Worm (Caenorhabditis elegans): Measurements from ENCODE around the gene mdt-27.

mdt-27 gene

DNA sequence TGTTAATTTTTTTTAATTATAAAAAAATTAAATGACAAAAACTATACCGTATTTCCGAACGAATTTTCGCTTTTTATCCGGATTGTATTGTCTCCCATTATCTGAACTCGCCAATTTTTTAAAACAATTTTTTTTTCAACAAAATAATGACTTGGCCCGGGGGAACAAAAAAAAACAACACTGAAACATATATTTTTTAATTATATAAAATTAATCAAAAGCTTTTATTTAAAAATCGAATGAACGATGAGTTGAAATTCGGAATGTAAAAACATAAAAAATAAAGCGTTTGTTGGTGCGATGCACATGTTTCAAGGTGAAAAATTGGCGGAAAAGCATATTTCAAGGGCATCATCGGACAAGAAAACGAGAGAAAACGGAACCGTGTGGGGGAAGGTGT is at the start of gene mdt-27:
TSS of gene mdt-27 (minus strand) at position 101 of the 400 bp plus-strand sequence.
- TF ChIP-seq ztf-4 (tag; optimal IDR thresholded peaks at IDR 0.05) = no peak
- TF ChIP-seq lir-3 (tag; optimal IDR thresholded peaks at IDR 0.05; ENCODE audit: poor library complexity) = no peak
- no peak for TF ChIP-seq unc-30 (tag; optimal IDR thresholded peaks at IDR 0.05)

- no peak for TF ChIP-seq sptf-1 (tag; optimal IDR thresholded peaks at IDR 0.05)
- TF ChIP-seq elt-2 (tag; optimal IDR thresholded peaks at IDR 0.05) = peak; percentile 10
- TF ChIP-seq nhr-20 (tag; optimal IDR thresholded peaks at IDR 0.05) = peak; percentile 13
These were observed 49.3 kb upstream of the mdt-27 start for ce11 chrV:9262708-9263107.

ce11 chrV:9261492-9261891 is 48.0 kb upstream of the mdt-27 start, which contains the start of gene nhr-36:
Gene nhr-36 (minus strand): TSS chrV:9261592.
- peak; percentile 24 for TF ChIP-seq fkh-8 (tag; optimal IDR thresholded peaks at IDR 0.05)
- TF ChIP-seq nhr-71 (tag; optimal IDR thresholded peaks at IDR 0.05) = peak; percentile 36
- peak; percentile 32 for TF ChIP-seq nhr-47 (tag; optimal IDR thresholded peaks at IDR 0.05)
- no peak for TF ChIP-seq nhr-19 (GFP tag; conservative IDR thresholded peaks at IDR 0.05)

DNA sequence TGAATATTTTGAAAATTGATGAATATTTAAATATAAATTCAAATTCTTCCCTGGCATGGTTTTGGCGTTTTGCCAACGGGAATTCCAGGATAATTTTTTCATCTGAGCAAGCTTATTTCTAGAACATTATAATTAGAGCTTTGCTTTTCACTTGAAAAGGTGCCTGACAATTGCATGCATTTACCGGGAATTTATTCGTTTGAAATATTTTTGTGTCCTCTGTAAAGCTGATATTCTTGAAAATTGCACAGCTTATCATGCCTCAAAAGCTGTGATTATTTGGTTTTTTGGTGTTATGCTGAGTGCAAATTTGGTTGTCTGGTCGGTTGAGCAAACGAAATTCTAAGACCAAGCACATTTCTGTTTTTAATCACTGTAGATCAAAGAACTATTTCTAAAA is 47.0 kb upstream of the mdt-27 start:
- TF ChIP-seq nhr-90 (tag; optimal IDR thresholded peaks at IDR 0.05; ENCODE audit: poor library complexity) = no peak
- TF ChIP-seq swsn-7 (tag; optimal IDR thresholded peaks at IDR 0.05) = peak; percentile 12
- no peak for TF ChIP-seq lin-35 (GFP tag; optimal IDR thresholded peaks at IDR 0.05)
- TF ChIP-seq Y116A8C.19 (tag; optimal IDR thresholded peaks at IDR 0.05; ENCODE audit: borderline replicate concordance) = no peak
- TF ChIP-seq nhr-71 (tag; optimal IDR thresholded peaks at IDR 0.05) = peak; percentile 80
- TF ChIP-seq fkh-8 (tag; optimal IDR thresholded peaks at IDR 0.05) = peak; percentile 84
- TF ChIP-seq dsc-1 (tag; optimal IDR thresholded peaks at IDR 0.05) = peak; percentile 73
- no peak for TF ChIP-seq nhr-84 (tag; optimal IDR thresholded peaks at IDR 0.05)
- TF ChIP-seq unc-98 (GFP tag; IDR thresholded peaks at IDR 0.05) = no peak
- TF ChIP-seq hlh-4 (tag; optimal IDR thresholded peaks at IDR 0.05) = peak; percentile 58
- peak; percentile 60 for TF ChIP-seq pax-3 (tag; optimal IDR thresholded peaks at IDR 0.05)
- peak; percentile 43 for TF ChIP-seq nhr-47 (tag; optimal IDR thresholded peaks at IDR 0.05)
- TF ChIP-seq sox-4 (tag; optimal IDR thresholded peaks at IDR 0.05) = peak; percentile 68

- TF ChIP-seq snu-23 (GFP tag; optimal IDR thresholded peaks at IDR 0.05) (no peak), unc-86 (tag; optimal IDR thresholded peaks at IDR 0.05) (no peak), nhr-12 (tag; optimal IDR thresholded peaks at IDR 0.05) (no peak), pqm-1 (tag; optimal IDR thresholded peaks at IDR 0.05) (no peak), tlp-1 (tag; optimal IDR thresholded peaks at IDR 0.05) (no peak), ets-5 (GFP tag; IDR thresholded peaks at IDR 0.05) (no peak), nhr-71 (tag; optimal IDR thresholded peaks at IDR 0.05) (no peak), nhr-20 (tag; optimal IDR thresholded peaks at IDR 0.05) (no peak)
These were observed 44.0 kb upstream of the mdt-27 start, which contains the start of gene F07C3.16 for ce11 chrV:9257467-9257866. Gene F07C3.16 (minus strand): TSS chrV:9257567.

DNA sequence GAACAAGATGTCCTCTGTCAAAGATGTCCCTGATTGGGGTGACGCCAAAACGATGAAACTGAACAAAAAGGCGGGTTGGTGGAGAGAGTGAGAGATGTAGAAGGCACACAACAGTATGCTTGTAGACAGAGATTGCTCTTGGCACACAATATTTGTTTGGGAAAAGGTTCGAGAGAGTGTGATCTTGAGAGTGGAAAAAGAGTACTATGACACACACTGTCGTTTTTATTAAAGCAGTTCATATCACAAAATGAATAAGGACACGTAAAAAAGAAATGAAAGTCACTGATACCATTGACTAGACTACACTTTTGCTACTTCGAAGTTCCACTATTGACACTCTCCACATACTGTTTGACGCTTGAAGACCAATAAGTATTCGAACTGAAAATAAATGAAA is 42.0 kb upstream of the mdt-27 start:
- TF ChIP-seq ceh-63 (GFP tag; optimal IDR thresholded peaks at IDR 0.05) (no peak), elt-2 (tag; optimal IDR thresholded peaks at IDR 0.05) (peak; percentile 72), nhr-90 (tag; optimal IDR thresholded peaks at IDR 0.05; ENCODE audit: poor library complexity) (no peak), rnt-1 (tag; optimal IDR thresholded peaks at IDR 0.05) (no peak), lin-14 (GFP tag; optimal IDR thresholded peaks at IDR 0.05) (peak; percentile 37), lin-35 (GFP tag; optimal IDR thresholded peaks at IDR 0.05) (peak in 1 of 2 experiments; percentile 16), pax-3 (tag; optimal IDR thresholded peaks at IDR 0.05) (no peak), sox-4 (tag; optimal IDR thresholded peaks at IDR 0.05) (no peak), C16A3.4 (tag; optimal IDR thresholded peaks at IDR 0.05) (no peak), efl-1 (optimal IDR thresholded peaks at IDR 0.05) (no peak), efl-1 (GFP tag; optimal IDR thresholded peaks at IDR 0.05 in 1 of 2) (peak in 1 of 2 experiments; percentile 81), unc-130 (tag; optimal IDR thresholded peaks at IDR 0.05) (no peak), nhr-20 (tag; optimal IDR thresholded peaks at IDR 0.05) (peak; percentile 36)
